Fruit fly (Drosophila melanogaster): ENCODE data around the gene sala.

The sala gene

dm6 chr2L:11528129-11528589, 43.7 kb downstream of the sala start, which contains the start of gene CG31705 (continued):
- TF ChIP-seq GATAe (GFP tag; conservative IDR thresholded peaks at IDR 0.05) (no peak), Antp (GFP tag; optimal IDR thresholded peaks at IDR 0.05) (no peak), tgo (GFP tag; IDR thresholded peaks at IDR 0.05) (peak; percentile 30; the same call in 2 of the 3 replicates), CG31365 (tag; optimal IDR thresholded peaks at IDR 0.05) (no peak), crol (GFP tag; IDR thresholded peaks at IDR 0.05) (no peak), CG4730 (GFP tag; IDR thresholded peaks at IDR 0.05) (no peak), jumu (GFP tag; optimal IDR thresholded peaks at IDR 0.05) (no peak), oc (tag; optimal IDR thresholded peaks at IDR 0.05) (no peak), crc (GFP tag; optimal IDR thresholded peaks at IDR 0.05) (no peak), CG12391 (tag; optimal IDR thresholded peaks at IDR 0.05) (peak; percentile 38), HmgD (GFP tag; optimal IDR thresholded peaks at IDR 0.05) (no peak), CG6254 (GFP tag; optimal IDR thresholded peaks at IDR 0.05) (no peak), CG7372 (GFP tag; IDR thresholded peaks at IDR 0.05) (no peak), Nf-YA (GFP tag; IDR thresholded peaks at IDR 0.05) (no peak), ERR (GFP tag; optimal IDR thresholded peaks at IDR 0.05) (no peak), CG34376 (GFP tag; optimal IDR thresholded peaks at IDR 0.05) (no peak), CG10274 (GFP tag; optimal IDR thresholded peaks at IDR 0.05) (peak; percentile 50), CG17912 (GFP tag; optimal IDR thresholded peaks at IDR 0.05) (no peak), disco-r (GFP tag; optimal IDR thresholded peaks at IDR 0.05) (no peak), btn (GFP tag; optimal IDR thresholded peaks at IDR 0.05) (no peak), CG8388 (GFP tag; optimal IDR thresholded peaks at IDR 0.05) (no peak), YL-1 (GFP tag; optimal IDR thresholded peaks at IDR 0.05) (no peak), Atf-2 (GFP tag; optimal IDR thresholded peaks at IDR 0.05) (no peak), CG3838 (GFP tag; optimal IDR thresholded peaks at IDR 0.05) (no peak), CG3281 (GFP tag; optimal IDR thresholded peaks at IDR 0.05) (peak; percentile 72), dan (GFP tag; IDR thresholded peaks at IDR 0.05) (no peak), CG12942 (GFP tag; optimal IDR thresholded peaks at IDR 0.05) (no peak), ara (GFP tag; IDR thresholded peaks at IDR 0.05) (no peak), CG3847 (GFP tag; IDR thresholded peaks at IDR 0.05) (0 out of 2 replicates have a peak, but pooled peaks have one; percentile 31), CG6791 (GFP tag; IDR thresholded peaks at IDR 0.05; ENCODE audit: partially characterized antibody) (no peak), CG7839 (tag; optimal IDR thresholded peaks at IDR 0.05) (peak; percentile 67), CG9215 (GFP tag; IDR thresholded peaks at IDR 0.05) (no peak), run (tag; optimal IDR thresholded peaks at IDR 0.05) (no peak), CG8359 (GFP tag; optimal IDR thresholded peaks at IDR 0.05; ENCODE audit: borderline replicate concordance) (no peak), CG14014 (GFP tag; IDR thresholded peaks at IDR 0.05) (peak; percentile 37; the same call in 1 of the 2 replicates), MESR4 (GFP tag; optimal IDR thresholded peaks at IDR 0.05) (no peak), ken (GFP tag; IDR thresholded peaks at IDR 0.05) (no peak), z (GFP tag; IDR thresholded peaks at IDR 0.05) (no peak), CG16813 (GFP tag; IDR thresholded peaks at IDR 0.05; ENCODE audit: partially characterized antibody) (no peak), sug (tag; optimal IDR thresholded peaks at IDR 0.05) (peak; percentile 4), wdn (GFP tag; IDR thresholded peaks at IDR 0.05) (no peak; the same call in 1 of the 2 replicates), repo (GFP tag; optimal IDR thresholded peaks at IDR 0.05) (no peak), Rfx (GFP tag; IDR thresholded peaks at IDR 0.05) (peak; percentile 65), bbx (GFP tag; IDR thresholded peaks at IDR 0.05; ENCODE audit: partially characterized antibody) (no peak), wor (GFP tag; IDR thresholded peaks at IDR 0.05) (no peak), TFAM (GFP tag; optimal IDR thresholded peaks at IDR 0.05) (no peak), ranshi (GFP tag; IDR thresholded peaks at IDR 0.05) (no peak; the same call in 1 of the 2 replicates), CG2129 (GFP tag; IDR thresholded peaks at IDR 0.05; ENCODE audit: partially characterized antibody) (no peak), Trl (optimal IDR thresholded peaks at IDR 0.05) (no peak), Trl (GFP tag; optimal IDR thresholded peaks at IDR 0.05) (no peak), Hr39 (optimal IDR thresholded peaks at IDR 0.05) (no peak), CG34422 (GFP tag; IDR thresholded peaks at IDR 0.05) (peak; percentile 71; the same call in 1 of the 3 replicates), CG8281 (tag; optimal IDR thresholded peaks at IDR 0.05) (no peak)
